Worm (Caenorhabditis elegans) whole organism, early embryonic: ENCODE results near the gene R193.6.

Source experiments
- ama-1 ChIP-seq: fragments of 150-350 bp; optimal IDR thresholded peaks from 2 replicates; lab custom pipeline; 2014
- ets-7 ChIP-seq: sonication (generic microtip); optimal IDR thresholded peaks from 2 replicates; lab custom pipeline; 2016; ENCODE audit warnings: missing genotype, missing genetic modification characterization, missing compliant biosample characterization
- hnd-1 ChIP-seq: sonication (generic microtip); optimal IDR thresholded peaks from 2 replicates; lab custom pipeline; 2016; ENCODE audit warnings: missing genetic modification characterization, missing compliant biosample characterization
- pes-1 ChIP-seq: fragments of 200-800 bp; sonication (Bioruptor generic); IDR thresholded peaks from 2 replicates; pipeline ENCODE4 v1.3.6; 2022; ENCODE audit warnings: missing genetic modification reagents, missing genetic modification characterization, missing compliant biosample characterization

- no peak for TF ChIP-seq ama-1 (lab: Kevin White, UChicago)
- no peak for TF ChIP-seq hnd-1
- no peak for TF ChIP-seq pes-1 (GFP tag; lab: Robert Waterston, UW)
- TF ChIP-seq ets-7 = no peak
Observed at ce11 chrX:1183258-1183657, 34.7 kb downstream of the R193.6 start.
